Worm (Caenorhabditis elegans) whole organism, young adult: ENCODE data around the gene C03B1.9.

ENCODE experiments used
- B0261.1 ChIP-seq: sonication (generic microtip); optimal IDR thresholded peaks from 2 replicates; lab custom pipeline; 2016; ENCODE audit warnings: mild to moderate bottlenecking, missing genetic modification characterization, moderate library complexity, missing compliant biosample characterization
- B0336.3 ChIP-seq: fragments of 200-800 bp; sonication (Bioruptor generic); IDR thresholded peaks from 2 replicates; pipeline ENCODE4 v1.3.6; 2022; ENCODE audit warnings: missing genetic modification characterization, missing compliant biosample characterization
- C17E4.6 ChIP-seq: fragments of 200-800 bp; sonication (Bioruptor generic); IDR thresholded peaks from 2 replicates; pipeline ENCODE4 v1.3.6; 2022; ENCODE audit warnings: missing genetic modification reagents, missing genetic modification characterization, missing compliant biosample characterization
- F57C9.4 ChIP-seq: sonication (generic microtip); optimal IDR thresholded peaks from 2 replicates; lab custom pipeline; 2017; ENCODE audit warnings: mild to moderate bottlenecking, missing genetic modification characterization, missing compliant biosample characterization
- K11D2.4 ChIP-seq: fragments of 200-800 bp; sonication (Bioruptor generic); IDR thresholded peaks from 2 replicates; pipeline ENCODE4 v1.3.6; 2022; ENCODE audit warnings: missing genetic modification reagents, missing genetic modification characterization, missing compliant biosample characterization
- T07F8.4 ChIP-seq: sonication (generic microtip); optimal IDR thresholded peaks from 2 replicates; lab custom pipeline; 2016; ENCODE audit warnings: mild to moderate bottlenecking, missing genetic modification characterization, moderate library complexity, missing compliant biosample characterization
- Y53G8AR.9 ChIP-seq: fragments of 200-800 bp; sonication (Bioruptor generic); conservative IDR thresholded peaks from 2 replicates; pipeline ENCODE4 v1.3.6; 2022; ENCODE audit warnings: missing genetic modification reagents, missing genetic modification characterization, missing compliant biosample characterization
- Y95B8A.8 ChIP-seq: fragments of 200-800 bp; sonication (Bioruptor generic); IDR thresholded peaks from 2 replicates; pipeline ENCODE4 v1.3.6; 2022; ENCODE audit warnings: missing genetic modification reagents, missing genetic modification characterization, missing compliant biosample characterization
- akir-1 ChIP-seq: fragments of 200-800 bp; sonication (Bioruptor generic); optimal IDR thresholded peaks from 2 replicates; lab custom pipeline; 2018; ENCODE audit warnings: mild to moderate bottlenecking, missing genetic modification characterization, moderate library complexity, missing compliant biosample characterization
- aptf-2 ChIP-seq: fragments of 200-800 bp; sonication (Bioruptor generic); conservative IDR thresholded peaks from 2 replicates; pipeline ENCODE4 v1.3.6; 2022; ENCODE audit warnings: missing genetic modification reagents, missing genetic modification characterization, missing compliant biosample characterization
- attf-3 ChIP-seq: fragments of 200-800 bp; sonication (Bioruptor generic); conservative IDR thresholded peaks from 2 replicates; pipeline ENCODE4 v1.3.6; 2022; ENCODE audit warnings: missing genetic modification reagents, missing genetic modification characterization, missing compliant biosample characterization
- attf-5 ChIP-seq: fragments of 200-800 bp; sonication (Bioruptor generic); optimal IDR thresholded peaks from 2 replicates; lab custom pipeline; 2018; ENCODE audit warnings: mild to moderate bottlenecking, missing genetic modification characterization, missing compliant biosample characterization
- ccch-3 ChIP-seq: fragments of 200-800 bp; sonication (Bioruptor generic); optimal IDR thresholded peaks from 2 replicates; lab custom pipeline; 2018; ENCODE audit warnings: mild to moderate bottlenecking, missing genetic modification characterization, missing compliant biosample characterization
- ceh-40 ChIP-seq: fragments of 200-800 bp; sonication (Bioruptor generic); IDR thresholded peaks from 2 replicates; pipeline ENCODE4 v1.3.6; 2022; ENCODE audit warnings: missing genetic modification characterization, missing compliant biosample characterization
- dox-1 ChIP-seq: fragments of 200-800 bp; sonication (Bioruptor generic); IDR thresholded peaks from 2 replicates; pipeline ENCODE4 v1.3.6; 2022; ENCODE audit warnings: missing genetic modification reagents, missing genetic modification characterization, missing compliant biosample characterization
- dpl-1 ChIP-seq: fragments of 150-350 bp; optimal IDR thresholded peaks from 2 replicates; lab custom pipeline; 2014; ENCODE audit warnings: missing biosample characterization, missing genetic modification reagents, missing genetic modification characterization
- fkh-3 ChIP-seq: sonication (generic microtip); optimal IDR thresholded peaks from 2 replicates; lab custom pipeline; 2016; ENCODE audit warnings: mild to moderate bottlenecking, missing genetic modification characterization, missing compliant biosample characterization
- gei-17 ChIP-seq: fragments of 200-800 bp; sonication (Bioruptor generic); optimal IDR thresholded peaks from 2 replicates; lab custom pipeline; 2018; ENCODE audit warnings: mild to moderate bottlenecking, missing genetic modification characterization, missing compliant biosample characterization
- hlh-12 ChIP-seq: sonication (generic microtip); optimal IDR thresholded peaks from 2 replicates; lab custom pipeline; 2016; ENCODE audit warnings: missing genetic modification characterization, missing compliant biosample characterization
- hlh-26 ChIP-seq: fragments of 200-800 bp; sonication (Bioruptor generic); conservative IDR thresholded peaks from 2 replicates; pipeline ENCODE4 v1.3.6; 2022; ENCODE audit warnings: missing genetic modification reagents, missing genetic modification characterization, missing compliant biosample characterization
- hrde-1 ChIP-seq: sonication (generic microtip); optimal IDR thresholded peaks from 2 replicates; lab custom pipeline; 2016; ENCODE audit warnings: missing genetic modification characterization, mild to moderate bottlenecking, missing compliant biosample characterization, moderate library complexity, missing genotype, missing genetic modification reagents, borderline replicate concordance
- hsf-1 ChIP-seq: fragments of 200-800 bp; sonication (Bioruptor generic); IDR thresholded peaks from 2 replicates; pipeline ENCODE4 v1.3.6; 2022; ENCODE audit warnings: missing genetic modification reagents, missing genetic modification characterization, missing compliant biosample characterization
- let-607 ChIP-seq, 2 experiments: fragments of 200-800 bp in 1 of 2; sonication (Bioruptor generic) in 1 of 2; sonication (generic microtip) in 1 of 2; optimal IDR thresholded peaks; 2 replicates each; lab custom pipeline; 2016 to 2018; ENCODE audit warnings: mild to moderate bottlenecking in 2 of 2, missing compliant biosample characterization in 2 of 2, missing genetic modification characterization in 2 of 2, moderate library complexity in 2 of 2, missing genotype in 1 of 2
- lin-40 ChIP-seq: sonication (generic microtip); optimal IDR thresholded peaks from 2 replicates; lab custom pipeline; 2016; ENCODE audit warnings: missing genetic modification characterization, mild to moderate bottlenecking, missing compliant biosample characterization, missing genotype, missing genetic modification reagents
- lir-1 ChIP-seq: fragments of 200-800 bp; sonication (Bioruptor generic); conservative IDR thresholded peaks from 2 replicates; pipeline ENCODE4 v1.3.6; 2022; ENCODE audit warnings: missing genetic modification reagents, missing genetic modification characterization, missing compliant biosample characterization
- lsy-27 ChIP-seq: sonication (generic microtip); optimal IDR thresholded peaks from 2 replicates; lab custom pipeline; 2017; ENCODE audit warnings: missing genetic modification characterization, mild to moderate bottlenecking, missing compliant biosample characterization, antibody characterized with exemption, missing genotype, borderline replicate concordance; ENCODE audit not compliant: insufficient read depth
- madf-10 ChIP-seq: sonication (generic microtip); optimal IDR thresholded peaks from 2 replicates; lab custom pipeline; 2016; ENCODE audit warnings: mild to moderate bottlenecking, missing genetic modification characterization, missing compliant biosample characterization
- madf-3 ChIP-seq: fragments of 200-800 bp; sonication (Bioruptor generic); IDR thresholded peaks from 2 replicates; pipeline ENCODE4 v1.3.6; 2022; ENCODE audit warnings: missing genetic modification reagents, missing genetic modification characterization, missing compliant biosample characterization
- madf-6 ChIP-seq: fragments of 200-800 bp; sonication (Bioruptor generic); IDR thresholded peaks from 2 replicates; pipeline ENCODE4 v1.3.6; 2022; ENCODE audit warnings: missing genetic modification reagents, missing genetic modification characterization, missing compliant biosample characterization
- madf-8 ChIP-seq: fragments of 200-800 bp; sonication (Bioruptor generic); conservative IDR thresholded peaks from 2 replicates; pipeline ENCODE4 v1.3.6; 2022; ENCODE audit warnings: missing genetic modification reagents, missing genetic modification characterization, missing compliant biosample characterization
- mel-28 ChIP-seq: sonication (generic microtip); optimal IDR thresholded peaks from 2 replicates; lab custom pipeline; 2016; ENCODE audit warnings: borderline replicate concordance, mild to moderate bottlenecking, missing genetic modification characterization, missing compliant biosample characterization
- mes-4 ChIP-seq: sonication (generic microtip); optimal IDR thresholded peaks from 2 replicates; lab custom pipeline; 2016; ENCODE audit warnings: missing genotype, missing genetic modification characterization, missing compliant biosample characterization
- nfya-2 ChIP-seq: fragments of 200-800 bp; sonication (Bioruptor generic); IDR thresholded peaks from 2 replicates; pipeline ENCODE4 v1.3.6; 2022; ENCODE audit warnings: missing genetic modification reagents, missing genetic modification characterization, missing compliant biosample characterization
- nhr-120 ChIP-seq: fragments of 200-800 bp; sonication (Bioruptor generic); IDR thresholded peaks from 2 replicates; pipeline ENCODE4 v1.3.6; 2022; ENCODE audit warnings: missing genetic modification characterization, missing compliant biosample characterization
- nhr-179 ChIP-seq: sonication (generic microtip); optimal IDR thresholded peaks from 2 replicates; lab custom pipeline; 2016; ENCODE audit warnings: mild to moderate bottlenecking, missing genetic modification characterization, missing compliant biosample characterization
- nhr-27 ChIP-seq: fragments of 200-800 bp; sonication (Bioruptor generic); optimal IDR thresholded peaks from 2 replicates; lab custom pipeline; 2018; ENCODE audit warnings: mild to moderate bottlenecking, missing genetic modification characterization, moderate library complexity, missing compliant biosample characterization
- pbrm-1 ChIP-seq: fragments of 200-800 bp; sonication (Bioruptor generic); IDR thresholded peaks from 2 replicates; pipeline ENCODE4 v1.3.6; 2022; ENCODE audit warnings: missing genetic modification reagents, missing genetic modification characterization, missing compliant biosample characterization
- rec-8 ChIP-seq, 2 experiments: sonication (generic microtip); optimal IDR thresholded peaks; 2 replicates each; lab custom pipeline; 2016; ENCODE audit warnings: mild to moderate bottlenecking in 2 of 2, missing genetic modification characterization in 2 of 2, missing genetic modification reagents in 2 of 2, missing genotype in 2 of 2, missing biosample characterization in 1 of 2, missing compliant biosample characterization in 1 of 2, moderate library complexity in 1 of 2
- rpc-1 ChIP-seq, 2 experiments: fragments of 150-350 bp in 1 of 2; sonication (generic microtip) in 1 of 2; optimal IDR thresholded peaks; 2 replicates each; lab custom pipeline; 2014 to 2018; ENCODE audit warnings: missing biosample characterization in 1 of 2, missing genetic modification characterization in 1 of 2, missing genetic modification reagents in 1 of 2, missing genotype in 1 of 2
- sea-2 ChIP-seq: fragments of 200-800 bp; sonication (Bioruptor generic); IDR thresholded peaks from 2 replicates; pipeline ENCODE4 v1.3.6; 2022; ENCODE audit warnings: missing genetic modification characterization, missing compliant biosample characterization
- snpc-1.1 ChIP-seq: sonication (generic microtip); optimal IDR thresholded peaks from 2 replicates; lab custom pipeline; 2017; ENCODE audit warnings: missing genetic modification characterization, mild to moderate bottlenecking, missing compliant biosample characterization, antibody characterized with exemption, moderate library complexity, missing genotype, missing genetic modification reagents; ENCODE audit not compliant: insufficient read depth
- zfh-2 ChIP-seq: fragments of 200-800 bp; sonication (Bioruptor generic); conservative IDR thresholded peaks from 2 replicates; pipeline ENCODE4 v1.3.6; 2022; ENCODE audit warnings: missing genetic modification reagents, missing genetic modification characterization, missing compliant biosample characterization
- ztf-18 ChIP-seq: sonication (generic microtip); optimal IDR thresholded peaks from 2 replicates; lab custom pipeline; 2016; ENCODE audit warnings: missing genotype, mild to moderate bottlenecking, missing genetic modification characterization, missing compliant biosample characterization

Gene C03B1.9

ce11 chrX:6321380-6321779 lies 25.5 kb downstream of the C03B1.9 start:
- TF ChIP-seq fkh-3 (tag; lab: Kevin White, UChicago) (no peak), madf-10 (no peak), let-607 (tag; optimal IDR thresholded peaks at IDR 0.05; lab: Kevin White, UChicago) (no peak), F57C9.4 (tag; lab: Kevin White, UChicago) (no peak), dox-1 (GFP tag; lab: Robert Waterston, UW) (no peak), ceh-40 (GFP tag; lab: Robert Waterston, UW) (no peak), dpl-1 (GFP tag; lab: Kevin White, UChicago) (no peak), pbrm-1 (GFP tag; lab: Robert Waterston, UW) (no peak), rec-8 (tag; optimal IDR thresholded peaks at IDR 0.05; lab: Kevin White, UChicago) (no peak), madf-3 (GFP tag; lab: Robert Waterston, UW) (no peak), attf-5 (no peak), Y53G8AR.9 (GFP tag; lab: Robert Waterston, UW) (no peak), ztf-18 (tag; lab: Kevin White, UChicago) (no peak), hrde-1 (no peak), ccch-3 (GFP tag; lab: Kevin White, UChicago) (no peak), nhr-179 (tag; lab: Kevin White, UChicago) (no peak), nhr-27 (no peak)

ce11 chrX:6320887-6321286 lies 26.0 kb downstream of the C03B1.9 start:
- TF ChIP-seq pbrm-1 (GFP tag; lab: Robert Waterston, UW) (no peak), lin-40 (tag; lab: Kevin White, UChicago) (no peak), nhr-120 (GFP tag; lab: Robert Waterston, UW) (no peak), hsf-1 (GFP tag; lab: Robert Waterston, UW) (0 out of 2 replicates have a peak, but pooled peaks have one; percentile 17)
- TF ChIP-seq, all 124 proteins: peak for 1

- TF ChIP-seq snpc-1.1 (tag; lab: Kevin White, UChicago), result no peak
- TF ChIP-seq lir-1 (GFP tag; lab: Robert Waterston, UW), result no peak
- no peak for TF ChIP-seq mes-4
- no peak for TF ChIP-seq K11D2.4 (GFP tag; lab: Robert Waterston, UW)
- TF ChIP-seq B0261.1 (tag; lab: Kevin White, UChicago), result no peak
- TF ChIP-seq B0336.3 (GFP tag; lab: Robert Waterston, UW), result no peak
- TF ChIP-seq lsy-27 (tag; lab: Kevin White, UChicago), result no peak
- no peak for TF ChIP-seq sea-2 (GFP tag; lab: Robert Waterston, UW)
- no peak for TF ChIP-seq zfh-2 (GFP tag; lab: Robert Waterston, UW)
- TF ChIP-seq hlh-12 (tag; lab: Kevin White, UChicago), result no peak
- TF ChIP-seq mel-28 (tag; lab: Kevin White, UChicago), result no peak
- TF ChIP-seq akir-1, result no peak
- TF ChIP-seq madf-6 (GFP tag; lab: Robert Waterston, UW), result no peak
Observed at ce11 chrX:6319546-6319945, 27.4 kb downstream of the C03B1.9 start, which contains the start of gene chtb-3. Gene chtb-3, minus strand, starts transcription at chrX:6319646.

ce11 chrX:6318803-6319202 lies 28.1 kb downstream of the C03B1.9 start:
- no peak for TF ChIP-seq F57C9.4 (tag; lab: Kevin White, UChicago)
- TF ChIP-seq rpc-1 (optimal IDR thresholded peaks at IDR 0.05; lab: Kevin White, UChicago), result no peak
- no peak for TF ChIP-seq rpc-1 (tag; optimal IDR thresholded peaks at IDR 0.05; lab: Kevin White, UChicago)
- no peak for TF ChIP-seq gei-17
- no peak for TF ChIP-seq mel-28 (tag; lab: Kevin White, UChicago)
- TF ChIP-seq T07F8.4 (tag; lab: Kevin White, UChicago), result no peak
- no peak for TF ChIP-seq hlh-26 (GFP tag; lab: Robert Waterston, UW)
- no peak for TF ChIP-seq nfya-2 (GFP tag; lab: Robert Waterston, UW)
- TF ChIP-seq aptf-2, result no peak
- TF ChIP-seq attf-3, result no peak
- TF ChIP-seq Y95B8A.8, result no peak
- TF ChIP-seq madf-8 (GFP tag; lab: Robert Waterston, UW), result no peak
- no peak for TF ChIP-seq C17E4.6 (GFP tag; lab: Robert Waterston, UW)
- TF ChIP-seq hrde-1, result no peak
- TF ChIP-seq lsy-27 (tag; lab: Kevin White, UChicago), result no peak
